Worm (Caenorhabditis elegans) whole organism, young adult: Measurements from ENCODE around the gene C29E4.11.
A peak's percentile ranks its signal among the peaks of the same experiment; 100 is the strongest.

Experiments
- B0035.1 ChIP-seq: sonication (generic microtip); optimal IDR thresholded peaks from 2 replicates; lab custom pipeline; 2016; ENCODE audit warnings: missing genetic modification characterization, mild to moderate bottlenecking, missing compliant biosample characterization, missing genotype, missing genetic modification reagents
- B0261.1 ChIP-seq: sonication (generic microtip); optimal IDR thresholded peaks from 2 replicates; lab custom pipeline; 2016; ENCODE audit warnings: mild to moderate bottlenecking, missing genetic modification characterization, moderate library complexity, missing compliant biosample characterization
- B0336.3 ChIP-seq: fragments of 200-800 bp; sonication (Bioruptor generic); IDR thresholded peaks from 2 replicates; pipeline ENCODE4 v1.3.6; 2022; ENCODE audit warnings: missing genetic modification characterization, missing compliant biosample characterization
- C06A6.2 ChIP-seq: fragments of 200-800 bp; sonication (Bioruptor generic); conservative IDR thresholded peaks from 2 replicates; pipeline ENCODE4 v1.3.6; 2022; ENCODE audit warnings: missing genetic modification characterization, missing compliant biosample characterization
- D2030.7 ChIP-seq: fragments of 200-800 bp; sonication (Bioruptor generic); IDR thresholded peaks from 2 replicates; pipeline ENCODE4 v1.3.6; 2022; ENCODE audit warnings: missing genetic modification reagents, missing genetic modification characterization, missing compliant biosample characterization
- F23B12.7 ChIP-seq: sonication (generic microtip); optimal IDR thresholded peaks from 2 replicates; lab custom pipeline; 2017; ENCODE audit warnings: missing genetic modification characterization, mild to moderate bottlenecking, missing compliant biosample characterization, antibody characterized with exemption, moderate library complexity; ENCODE audit not compliant: insufficient read depth
- F33H1.4 ChIP-seq: fragments of 200-800 bp; sonication (Bioruptor generic); IDR thresholded peaks from 2 replicates; pipeline ENCODE4 v1.3.6; 2022; ENCODE audit warnings: missing genetic modification reagents, missing genetic modification characterization, missing compliant biosample characterization
- F39B2.1 ChIP-seq: fragments of 200-800 bp; sonication (Bioruptor generic); IDR thresholded peaks from 2 replicates; pipeline ENCODE4 v1.3.6; 2022; ENCODE audit warnings: missing genetic modification reagents, missing genetic modification characterization, missing compliant biosample characterization
- K11D2.4 ChIP-seq: fragments of 200-800 bp; sonication (Bioruptor generic); IDR thresholded peaks from 2 replicates; pipeline ENCODE4 v1.3.6; 2022; ENCODE audit warnings: missing genetic modification reagents, missing genetic modification characterization, missing compliant biosample characterization
- K12H6.12 ChIP-seq: fragments of 200-800 bp; sonication (Bioruptor generic); optimal IDR thresholded peaks from 2 replicates; lab custom pipeline; 2018; ENCODE audit warnings: mild to moderate bottlenecking, missing genetic modification characterization, missing compliant biosample characterization
- Y53G8AR.9 ChIP-seq: fragments of 200-800 bp; sonication (Bioruptor generic); conservative IDR thresholded peaks from 2 replicates; pipeline ENCODE4 v1.3.6; 2022; ENCODE audit warnings: missing genetic modification reagents, missing genetic modification characterization, missing compliant biosample characterization
- Y95B8A.8 ChIP-seq: fragments of 200-800 bp; sonication (Bioruptor generic); IDR thresholded peaks from 2 replicates; pipeline ENCODE4 v1.3.6; 2022; ENCODE audit warnings: missing genetic modification reagents, missing genetic modification characterization, missing compliant biosample characterization
- ZK185.1 ChIP-seq: sonication (generic microtip); optimal IDR thresholded peaks from 2 replicates; lab custom pipeline; 2016; ENCODE audit warnings: mild to moderate bottlenecking, missing genetic modification characterization, missing compliant biosample characterization; ENCODE audit not compliant: poor library complexity, severe bottlenecking
- athp-1 ChIP-seq: sonication (generic microtip); optimal IDR thresholded peaks from 2 replicates; lab custom pipeline; 2017; ENCODE audit warnings: mild to moderate bottlenecking, missing genetic modification characterization, missing compliant biosample characterization
- attf-3 ChIP-seq: fragments of 200-800 bp; sonication (Bioruptor generic); conservative IDR thresholded peaks from 2 replicates; pipeline ENCODE4 v1.3.6; 2022; ENCODE audit warnings: missing genetic modification reagents, missing genetic modification characterization, missing compliant biosample characterization
- attf-5 ChIP-seq: fragments of 200-800 bp; sonication (Bioruptor generic); optimal IDR thresholded peaks from 2 replicates; lab custom pipeline; 2018; ENCODE audit warnings: mild to moderate bottlenecking, missing genetic modification characterization, missing compliant biosample characterization
- ceh-27 ChIP-seq: fragments of 200-800 bp; sonication (Bioruptor generic); optimal IDR thresholded peaks from 2 replicates; lab custom pipeline; 2018; ENCODE audit warnings: mild to moderate bottlenecking, missing genetic modification characterization, moderate library complexity, missing compliant biosample characterization
- dox-1 ChIP-seq: fragments of 200-800 bp; sonication (Bioruptor generic); IDR thresholded peaks from 2 replicates; pipeline ENCODE4 v1.3.6; 2022; ENCODE audit warnings: missing genetic modification reagents, missing genetic modification characterization, missing compliant biosample characterization
- efl-1 ChIP-seq: fragments of 150-350 bp; optimal IDR thresholded peaks from 2 replicates; lab custom pipeline; 2014; ENCODE audit warnings: missing biosample characterization, missing genetic modification reagents, missing genetic modification characterization
- egl-44 ChIP-seq: fragments of 200-800 bp; sonication (Bioruptor generic); IDR thresholded peaks from 2 replicates; pipeline ENCODE4 v1.3.6; 2022; ENCODE audit warnings: missing genetic modification reagents, missing genetic modification characterization, missing compliant biosample characterization
- ets-4 ChIP-seq: fragments of 200-800 bp; sonication (Bioruptor generic); optimal IDR thresholded peaks from 2 replicates; lab custom pipeline; 2018; ENCODE audit warnings: mild to moderate bottlenecking, missing genetic modification characterization, missing compliant biosample characterization
- fkh-3 ChIP-seq: sonication (generic microtip); optimal IDR thresholded peaks from 2 replicates; lab custom pipeline; 2016; ENCODE audit warnings: mild to moderate bottlenecking, missing genetic modification characterization, missing compliant biosample characterization
- hmg-1.2 ChIP-seq: fragments of 200-800 bp; sonication (Bioruptor generic); IDR thresholded peaks from 2 replicates; pipeline ENCODE4 v1.3.6; 2022; ENCODE audit warnings: missing genetic modification reagents, missing genetic modification characterization, missing compliant biosample characterization
- lin-35 ChIP-seq, 3 experiments: fragments of 150-350 bp in 2 of 3; sonication (generic microtip) in 1 of 3; optimal IDR thresholded peaks; 2 replicates each; lab custom pipeline; 2014 to 2018; ENCODE audit warnings: missing biosample characterization in 3 of 3, missing genetic modification characterization in 3 of 3, missing genetic modification reagents in 3 of 3
- lin-40 ChIP-seq: sonication (generic microtip); optimal IDR thresholded peaks from 2 replicates; lab custom pipeline; 2016; ENCODE audit warnings: missing genetic modification characterization, mild to moderate bottlenecking, missing compliant biosample characterization, missing genotype, missing genetic modification reagents
- lin-54 ChIP-seq: fragments of 200-800 bp; sonication (Bioruptor generic); optimal IDR thresholded peaks from 2 replicates; lab custom pipeline; 2018; ENCODE audit warnings: mild to moderate bottlenecking, missing genetic modification characterization, missing compliant biosample characterization
- lir-1 ChIP-seq: fragments of 200-800 bp; sonication (Bioruptor generic); conservative IDR thresholded peaks from 2 replicates; pipeline ENCODE4 v1.3.6; 2022; ENCODE audit warnings: missing genetic modification reagents, missing genetic modification characterization, missing compliant biosample characterization
- lsl-1 ChIP-seq: fragments of 200-800 bp; sonication (Bioruptor generic); optimal IDR thresholded peaks from 2 replicates; lab custom pipeline; 2018; ENCODE audit warnings: mild to moderate bottlenecking, missing genetic modification characterization, moderate library complexity, missing compliant biosample characterization
- madf-10 ChIP-seq: sonication (generic microtip); optimal IDR thresholded peaks from 2 replicates; lab custom pipeline; 2016; ENCODE audit warnings: mild to moderate bottlenecking, missing genetic modification characterization, missing compliant biosample characterization
- madf-3 ChIP-seq: fragments of 200-800 bp; sonication (Bioruptor generic); IDR thresholded peaks from 2 replicates; pipeline ENCODE4 v1.3.6; 2022; ENCODE audit warnings: missing genetic modification reagents, missing genetic modification characterization, missing compliant biosample characterization
- madf-6 ChIP-seq: fragments of 200-800 bp; sonication (Bioruptor generic); IDR thresholded peaks from 2 replicates; pipeline ENCODE4 v1.3.6; 2022; ENCODE audit warnings: missing genetic modification reagents, missing genetic modification characterization, missing compliant biosample characterization
- madf-8 ChIP-seq: fragments of 200-800 bp; sonication (Bioruptor generic); conservative IDR thresholded peaks from 2 replicates; pipeline ENCODE4 v1.3.6; 2022; ENCODE audit warnings: missing genetic modification reagents, missing genetic modification characterization, missing compliant biosample characterization
- mcd-1 ChIP-seq: fragments of 200-800 bp; sonication (Bioruptor generic); IDR thresholded peaks from 2 replicates; pipeline ENCODE4 v1.3.6; 2022; ENCODE audit warnings: missing genetic modification reagents, missing genetic modification characterization, missing compliant biosample characterization
- nfya-2 ChIP-seq: fragments of 200-800 bp; sonication (Bioruptor generic); IDR thresholded peaks from 2 replicates; pipeline ENCODE4 v1.3.6; 2022; ENCODE audit warnings: missing genetic modification reagents, missing genetic modification characterization, missing compliant biosample characterization
- nhr-27 ChIP-seq: fragments of 200-800 bp; sonication (Bioruptor generic); optimal IDR thresholded peaks from 2 replicates; lab custom pipeline; 2018; ENCODE audit warnings: mild to moderate bottlenecking, missing genetic modification characterization, moderate library complexity, missing compliant biosample characterization
- nhr-80 ChIP-seq: sonication (generic microtip); optimal IDR thresholded peaks from 2 replicates; lab custom pipeline; 2016; ENCODE audit warnings: missing genetic modification characterization, missing compliant biosample characterization
- pbrm-1 ChIP-seq: fragments of 200-800 bp; sonication (Bioruptor generic); IDR thresholded peaks from 2 replicates; pipeline ENCODE4 v1.3.6; 2022; ENCODE audit warnings: missing genetic modification reagents, missing genetic modification characterization, missing compliant biosample characterization
- rcor-1 ChIP-seq: fragments of 200-800 bp; sonication (Bioruptor generic); IDR thresholded peaks from 2 replicates; pipeline ENCODE4 v1.3.6; 2022; ENCODE audit warnings: missing genetic modification reagents, missing genetic modification characterization, missing compliant biosample characterization
- repo-1 ChIP-seq: sonication (generic microtip); optimal IDR thresholded peaks from 2 replicates; lab custom pipeline; 2017; ENCODE audit warnings: mild to moderate bottlenecking, missing genetic modification characterization, missing compliant biosample characterization
- snpc-1.3 ChIP-seq: sonication (generic microtip); optimal IDR thresholded peaks from 2 replicates; lab custom pipeline; 2017; ENCODE audit warnings: missing genetic modification characterization, mild to moderate bottlenecking, missing compliant biosample characterization, antibody characterized with exemption, moderate library complexity, missing genotype, missing genetic modification reagents; ENCODE audit not compliant: insufficient read depth
- snpc-4 ChIP-seq, 5 experiments: fragments of 150-350 bp in 1 of 5; sonication (generic microtip) in 4 of 5; optimal IDR thresholded peaks; 2 replicates each; lab custom pipeline; 2014 to 2018; ENCODE audit warnings: missing genetic modification characterization in 5 of 5, missing biosample characterization in 3 of 5, antibody characterized with exemption in 2 of 5, mild to moderate bottlenecking in 2 of 5, missing compliant biosample characterization in 2 of 5, missing genotype in 2 of 5, moderate library complexity in 2 of 5, missing genetic modification reagents in 1 of 5
- tlf-1 ChIP-seq: fragments of 200-800 bp; sonication (Bioruptor generic); optimal IDR thresholded peaks from 2 replicates; lab custom pipeline; 2018; ENCODE audit warnings: mild to moderate bottlenecking, missing genetic modification characterization, missing compliant biosample characterization
- zfh-2 ChIP-seq: fragments of 200-800 bp; sonication (Bioruptor generic); conservative IDR thresholded peaks from 2 replicates; pipeline ENCODE4 v1.3.6; 2022; ENCODE audit warnings: missing genetic modification reagents, missing genetic modification characterization, missing compliant biosample characterization
- ztf-18 ChIP-seq: sonication (generic microtip); optimal IDR thresholded peaks from 2 replicates; lab custom pipeline; 2016; ENCODE audit warnings: missing genotype, mild to moderate bottlenecking, missing genetic modification characterization, missing compliant biosample characterization
- ztf-26 ChIP-seq: sonication (generic microtip); optimal IDR thresholded peaks from 2 replicates; lab custom pipeline; 2017; ENCODE audit warnings: missing genetic modification characterization, missing compliant biosample characterization
- ztf-28 ChIP-seq: fragments of 200-800 bp; sonication (Bioruptor generic); IDR thresholded peaks from 2 replicates; pipeline ENCODE4 v1.3.6; 2022; ENCODE audit warnings: missing genetic modification reagents, missing genetic modification characterization, missing compliant biosample characterization
- ztf-6 ChIP-seq: fragments of 200-800 bp; sonication (Bioruptor generic); IDR thresholded peaks from 2 replicates; pipeline ENCODE4 v1.3.6; 2022; ENCODE audit warnings: missing genetic modification reagents, missing genetic modification characterization, missing compliant biosample characterization

C29E4.11 gene

ce11 chrIII:7973201-7973767 is 15.4 kb upstream of the C29E4.11 start, which contains the start of the genes eef-1B.1 and aco-2 (continued):
- TF ChIP-seq hmg-1.2, result peak; percentile 55
- TF ChIP-seq attf-5 (GFP tag; lab: Kevin White, UChicago), result peak; percentile 88
- peak; percentile 64; the same call in 1 of the 2 replicates for TF ChIP-seq C06A6.2 (GFP tag; lab: Robert Waterston, UW)
- peak; percentile 56; the same call in 1 of the 2 replicates for TF ChIP-seq madf-8
- TF ChIP-seq ztf-6 (GFP tag; lab: Robert Waterston, UW), result no peak
- TF ChIP-seq ztf-26, result peak; percentile 74
- TF ChIP-seq B0336.3 (GFP tag; lab: Robert Waterston, UW), result peak; percentile 70; the same call in 1 of the 2 replicates
- TF ChIP-seq F33H1.4 (GFP tag; lab: Robert Waterston, UW), result peak; percentile 89
- TF ChIP-seq nfya-2 (GFP tag; lab: Robert Waterston, UW), result no peak
- peak; percentile 64; the same call in 1 of the 2 replicates for TF ChIP-seq Y95B8A.8
- TF ChIP-seq Y53G8AR.9 (GFP tag; lab: Robert Waterston, UW), result peak; percentile 78
- TF ChIP-seq repo-1, result peak; percentile 41
- TF ChIP-seq lsl-1, result peak; percentile 72
- TF ChIP-seq dox-1 (GFP tag; lab: Robert Waterston, UW), result peak; percentile 88
- no peak for TF ChIP-seq nhr-27 (tag; lab: Kevin White, UChicago)
- peak; percentile 42; the same call in 1 of the 2 replicates for TF ChIP-seq lir-1 (GFP tag; lab: Robert Waterston, UW)
- peak; percentile 84 for TF ChIP-seq madf-6
- peak; percentile 3 for TF ChIP-seq athp-1 (tag; lab: Kevin White, UChicago)
- TF ChIP-seq F23B12.7 (tag; lab: Kevin White, UChicago), result peak; percentile 57
- peak; percentile 98 for TF ChIP-seq ztf-18
- TF ChIP-seq tlf-1 (GFP tag; lab: Kevin White, UChicago), result peak; percentile 78
- TF ChIP-seq ceh-27, result peak; percentile 77
- TF ChIP-seq F39B2.1 (GFP tag; lab: Robert Waterston, UW), result no peak
- TF ChIP-seq B0261.1 (tag; lab: Kevin White, UChicago), result no peak
- no peak for TF ChIP-seq B0035.1 (tag; lab: Kevin White, UChicago)
- peak; percentile 88 for TF ChIP-seq mcd-1 (GFP tag; lab: Robert Waterston, UW)
- TF ChIP-seq K11D2.4 (GFP tag; lab: Robert Waterston, UW), result peak; percentile 84
- peak; percentile 81 for TF ChIP-seq pbrm-1 (GFP tag; lab: Robert Waterston, UW)
- TF ChIP-seq lin-40 (tag; lab: Kevin White, UChicago), result peak; percentile 84
- TF ChIP-seq snpc-4 (GFP tag; optimal IDR thresholded peaks at IDR 0.05; lab: Kevin White, UChicago), result no peak
- peak; percentile 2 to 63 (median 54) for TF ChIP-seq snpc-4 (tag; optimal IDR thresholded peaks at IDR 0.05; lab: Kevin White, UChicago)
- TF ChIP-seq efl-1 (GFP tag; lab: Kevin White, UChicago), result peak; percentile 53
- peak; percentile 86 for TF ChIP-seq lin-54 (GFP tag; lab: Kevin White, UChicago)
- peak; percentile 67 for TF ChIP-seq rcor-1
- peak; percentile 92 for TF ChIP-seq madf-3 (GFP tag; lab: Robert Waterston, UW)
- TF ChIP-seq ztf-28, result no peak
- TF ChIP-seq ets-4 (GFP tag; lab: Kevin White, UChicago), result peak; percentile 63
- TF ChIP-seq attf-3 (GFP tag; lab: Robert Waterston, UW), result peak; percentile 72
- TF ChIP-seq nhr-80 (tag; lab: Kevin White, UChicago), result peak; percentile 94
- peak; percentile 89 for TF ChIP-seq zfh-2 (GFP tag; lab: Robert Waterston, UW)
- TF ChIP-seq fkh-3 (tag; lab: Kevin White, UChicago), result no peak
- TF ChIP-seq D2030.7 (GFP tag; lab: Robert Waterston, UW), result peak; percentile 56
- TF ChIP-seq madf-10 (tag; lab: Kevin White, UChicago), result peak; percentile 52
- TF ChIP-seq K12H6.12 (tag; lab: Kevin White, UChicago), result peak; percentile 52
- TF ChIP-seq ZK185.1 (tag; lab: Kevin White, UChicago), result peak; percentile 93
- peak; percentile 87 for TF ChIP-seq egl-44 (GFP tag; lab: Robert Waterston, UW)
- TF ChIP-seq snpc-1.3, result peak; percentile 11
- peak in 2 of 3 experiments; percentile 3 to 89 for TF ChIP-seq lin-35 (GFP tag; optimal IDR thresholded peaks at IDR 0.05; lab: Kevin White, UChicago)
